Worm (Caenorhabditis elegans): ENCODE measurements around the gene ZK892.3.

ce11 chrII:9976405-9976804, 25.2 kb upstream of the ZK892.3 start, which contains the start of gene R53.8:
- no peak for TF ChIP-seq B0019.2 (GFP tag; conservative IDR thresholded peaks at IDR 0.05)
- no peak for TF ChIP-seq ama-1 (optimal IDR thresholded peaks at IDR 0.05)
- TF ChIP-seq ama-1 (GFP tag; optimal IDR thresholded peaks at IDR 0.05), result no peak
- TF ChIP-seq madf-8 (GFP tag; conservative IDR thresholded peaks at IDR 0.05), result no peak
- TF ChIP-seq attf-5 (GFP tag; optimal IDR thresholded peaks at IDR 0.05), result no peak
- TF ChIP-seq ceh-58 (GFP tag; IDR thresholded peaks at IDR 0.05), result no peak
- no peak for TF ChIP-seq unc-130 (GFP tag; optimal IDR thresholded peaks at IDR 0.05)
- TF ChIP-seq hmg-20 (GFP tag; IDR thresholded peaks at IDR 0.05), result no peak
- TF ChIP-seq ztf-26 (tag; optimal IDR thresholded peaks at IDR 0.05), result no peak
- TF ChIP-seq fkh-3 (tag; optimal IDR thresholded peaks at IDR 0.05), result no peak
- no peak for TF ChIP-seq cebp-2 (GFP tag; IDR thresholded peaks at IDR 0.05)
- no peak for TF ChIP-seq F39B2.1 (GFP tag; IDR thresholded peaks at IDR 0.05)
- TF ChIP-seq K11D2.4 (GFP tag; IDR thresholded peaks at IDR 0.05), result no peak

Data from whole organism, young adult.